Worm (Caenorhabditis elegans) whole organism, L4 larva: ENCODE measurements around the gene T21B10.3.

Experiments used
- dpl-1 ChIP-seq: fragments of 150-350 bp; optimal IDR thresholded peaks from 2 replicates; lab custom pipeline; 2014; ENCODE audit warnings: missing biosample characterization, missing genetic modification reagents, missing genetic modification characterization
- duxl-1 ChIP-seq: sonication (generic microtip); optimal IDR thresholded peaks from 2 replicates; lab custom pipeline; 2016; ENCODE audit warnings: mild to moderate bottlenecking, missing genetic modification characterization, moderate library complexity, missing compliant biosample characterization; ENCODE audit not compliant: poor library complexity
- lin-13 ChIP-seq: fragments of 150-350 bp; optimal IDR thresholded peaks from 2 replicates; lab custom pipeline; 2014; ENCODE audit warnings: missing biosample characterization, missing genetic modification reagents, missing genetic modification characterization
- nhr-76 ChIP-seq: fragments of 150-350 bp; optimal IDR thresholded peaks from 2 replicates; lab custom pipeline; 2014; ENCODE audit warnings: missing biosample characterization, missing genetic modification characterization
- pha-4 ChIP-seq, 2 experiments: fragments of 150-350 bp in 1 of 2; fragments of 200-800 bp in 1 of 2; sonication (Bioruptor generic) in 1 of 2; IDR thresholded peaks in 1 of 2; optimal IDR thresholded peaks in 1 of 2; 2 replicates each; pipeline versions ENCODE4 v1.3.6 to Lab custom; 2014 to 2022; ENCODE audit warnings: missing genetic modification characterization in 2 of 2, missing genetic modification reagents in 2 of 2, missing biosample characterization in 1 of 2, missing compliant biosample characterization in 1 of 2
- skn-1 ChIP-seq: fragments of 150-350 bp; optimal IDR thresholded peaks from 2 replicates; lab custom pipeline; 2014; ENCODE audit warnings: missing biosample characterization, missing genetic modification characterization
- unc-39 ChIP-seq: sonication (generic microtip); optimal IDR thresholded peaks from 2 replicates; lab custom pipeline; 2017; ENCODE audit warnings: missing biosample characterization, missing genetic modification characterization

- TF ChIP-seq dpl-1 (GFP tag; lab: Kevin White, UChicago) (peak; percentile 79), duxl-1 (tag; lab: Kevin White, UChicago) (no peak), skn-1 (tag; lab: Kevin White, UChicago) (no peak), lin-13 (GFP tag; lab: Kevin White, UChicago) (no peak), nhr-76 (tag; lab: Kevin White, UChicago) (no peak), pha-4 (GFP tag; IDR thresholded peaks at IDR 0.05; lab: Robert Waterston, UW) (no peak), pha-4 (tag; optimal IDR thresholded peaks at IDR 0.05; lab: Kevin White, UChicago) (no peak), unc-39 (no peak)
Observed at ce11 chrII:8940362-8940940, 6.3 kb downstream of the T21B10.3 start, which contains the start of the genes set-17 and T21B10.4.
